Worm (Caenorhabditis elegans) whole organism, L1 larva: ENCODE results near the gene C49C8.8.

Source experiments
- C04F5.9 ChIP-seq: sonication (generic microtip); optimal IDR thresholded peaks from 2 replicates; lab custom pipeline; 2016; ENCODE audit warnings: missing genetic modification characterization, missing compliant biosample characterization
- C16A3.4 ChIP-seq: fragments of 150-350 bp; optimal IDR thresholded peaks from 2 replicates; lab custom pipeline; 2014; ENCODE audit warnings: missing biosample characterization, missing genetic modification characterization
- C34B4.2 ChIP-seq: sonication (generic microtip); optimal IDR thresholded peaks from 2 replicates; lab custom pipeline; 2017; ENCODE audit warnings: mild to moderate bottlenecking, missing genetic modification characterization, missing compliant biosample characterization
- Y116A8C.19 ChIP-seq: sonication (generic microtip); optimal IDR thresholded peaks from 2 replicates; lab custom pipeline; 2016; ENCODE audit warnings: missing compliant biosample characterization, missing genetic modification characterization, borderline replicate concordance
- aha-1 ChIP-seq: fragments of 150-350 bp; optimal IDR thresholded peaks from 2 replicates; lab custom pipeline; 2014; ENCODE audit warnings: missing biosample characterization, missing genetic modification characterization
- alr-1 ChIP-seq: fragments of 200-800 bp; sonication (Bioruptor generic); optimal IDR thresholded peaks from 2 replicates; lab custom pipeline; 2018; ENCODE audit warnings: borderline replicate concordance, mild to moderate bottlenecking, missing genetic modification characterization, missing compliant biosample characterization
- ama-1 ChIP-seq: fragments of 150-350 bp; optimal IDR thresholded peaks from 2 replicates; lab custom pipeline; 2014
- blmp-1 ChIP-seq: fragments of 150-350 bp; optimal IDR thresholded peaks from 2 replicates; lab custom pipeline; 2014; ENCODE audit warnings: missing biosample characterization, missing genetic modification characterization
- ceh-8 ChIP-seq: fragments of 200-800 bp; sonication (Bioruptor generic); optimal IDR thresholded peaks from 2 replicates; lab custom pipeline; 2018; ENCODE audit warnings: mild to moderate bottlenecking, missing genetic modification characterization, moderate library complexity, missing compliant biosample characterization
- ceh-82 ChIP-seq, 3 experiments: fragments of 150-350 bp in 1 of 3; sonication (generic microtip) in 2 of 3; optimal IDR thresholded peaks; 2 replicates each; lab custom pipeline; 2014 to 2017; ENCODE audit warnings: missing biosample characterization in 3 of 3, missing genetic modification characterization in 3 of 3
- ceh-88 ChIP-seq: fragments of 200-800 bp; sonication (Bioruptor generic); IDR thresholded peaks from 2 replicates; pipeline ENCODE4 v1.3.6; 2022; ENCODE audit warnings: missing genetic modification characterization, missing compliant biosample characterization
- dpl-1 ChIP-seq, 3 experiments: fragments of 150-350 bp in 2 of 3; sonication (generic microtip) in 1 of 3; optimal IDR thresholded peaks; 2 replicates each; lab custom pipeline; 2014 to 2017; ENCODE audit warnings: missing biosample characterization in 3 of 3, missing genetic modification characterization in 3 of 3, missing genetic modification reagents in 3 of 3
- efl-1 ChIP-seq, 4 experiments: fragments of 150-350 bp; optimal IDR thresholded peaks in 3 of 4; peaks in 1 of 4; 1 replicate in 1 of 4; 2 replicates in 3 of 4; lab custom pipeline; 2014; ENCODE audit warnings: missing biosample characterization in 2 of 4, missing genetic modification characterization in 2 of 4, missing genetic modification reagents in 2 of 4
- egl-13 ChIP-seq: sonication (generic microtip); optimal IDR thresholded peaks from 2 replicates; lab custom pipeline; 2016; ENCODE audit warnings: missing genotype, missing genetic modification reagents, missing genetic modification characterization, missing compliant biosample characterization
- elt-3 ChIP-seq, 6 experiments: fragments of 150-350 bp in 1 of 6; sonication (generic microtip); optimal IDR thresholded peaks; 2 replicates each; lab custom pipeline; 2017 to 2018; ENCODE audit warnings: missing biosample characterization in 6 of 6, missing genetic modification characterization in 6 of 6, inconsistent platforms in 1 of 6
- ets-5 ChIP-seq: fragments of 200-800 bp; sonication (Bioruptor generic); IDR thresholded peaks from 2 replicates; pipeline ENCODE4 v1.3.6; 2022; ENCODE audit warnings: missing genetic modification characterization, missing compliant biosample characterization
- fkh-10 ChIP-seq: sonication (generic microtip); optimal IDR thresholded peaks from 2 replicates; lab custom pipeline; 2017; ENCODE audit warnings: missing biosample characterization, missing genetic modification reagents, missing genetic modification characterization
- fkh-8 ChIP-seq: sonication (generic microtip); optimal IDR thresholded peaks from 2 replicates; lab custom pipeline; 2016; ENCODE audit warnings: mild to moderate bottlenecking, missing genetic modification characterization, missing compliant biosample characterization
- fos-1 ChIP-seq: fragments of 150-350 bp; optimal IDR thresholded peaks from 2 replicates; lab custom pipeline; 2014; ENCODE audit warnings: missing biosample characterization, missing genetic modification characterization
- hlh-17 ChIP-seq: fragments of 200-800 bp; sonication (Bioruptor generic); optimal IDR thresholded peaks from 2 replicates; lab custom pipeline; 2018; ENCODE audit warnings: missing genetic modification characterization, mild to moderate bottlenecking, missing compliant biosample characterization, moderate library complexity, borderline replicate concordance
- hlh-4 ChIP-seq: sonication (generic microtip); optimal IDR thresholded peaks from 2 replicates; lab custom pipeline; 2016; ENCODE audit warnings: mild to moderate bottlenecking, missing genetic modification characterization, missing compliant biosample characterization
- irx-1 ChIP-seq: sonication (generic microtip); optimal IDR thresholded peaks from 2 replicates; lab custom pipeline; 2016; ENCODE audit warnings: missing genetic modification characterization, missing compliant biosample characterization
- isw-1 ChIP-seq: fragments of 200-800 bp; sonication (Bioruptor generic); IDR thresholded peaks from 2 replicates; pipeline ENCODE4 v1.3.6; 2022; ENCODE audit warnings: missing genetic modification characterization, missing compliant biosample characterization
- lin-14 ChIP-seq: fragments of 200-800 bp; sonication (Bioruptor generic); optimal IDR thresholded peaks from 2 replicates; lab custom pipeline; 2018; ENCODE audit warnings: mild to moderate bottlenecking, missing genetic modification characterization, moderate library complexity, missing compliant biosample characterization
- lin-15B ChIP-seq: fragments of 150-350 bp; sonication (generic microtip); optimal IDR thresholded peaks from 3 replicates; lab custom pipeline; 2014; ENCODE audit warnings: missing biosample characterization, missing genetic modification characterization
- lin-35 ChIP-seq, 2 experiments: fragments of 150-350 bp; optimal IDR thresholded peaks; 2 replicates each; lab custom pipeline; 2014; ENCODE audit warnings: missing biosample characterization in 2 of 2, missing genetic modification characterization in 2 of 2, missing genetic modification reagents in 2 of 2
- lsy-2 ChIP-seq, 2 experiments: fragments of 150-350 bp; optimal IDR thresholded peaks; 2 replicates each; lab custom pipeline; 2014; ENCODE audit warnings: missing biosample characterization in 2 of 2, missing genetic modification characterization in 2 of 2
- mab-9 ChIP-seq: fragments of 200-800 bp; sonication (Bioruptor generic); IDR thresholded peaks from 2 replicates; pipeline ENCODE4 v1.3.6; 2022; ENCODE audit warnings: missing genetic modification reagents, missing genetic modification characterization, missing compliant biosample characterization
- nhr-20 ChIP-seq: sonication (generic microtip); optimal IDR thresholded peaks from 2 replicates; lab custom pipeline; 2016; ENCODE audit warnings: mild to moderate bottlenecking, missing genetic modification characterization, missing compliant biosample characterization
- nhr-237 ChIP-seq: fragments of 150-350 bp; optimal IDR thresholded peaks from 2 replicates; lab custom pipeline; 2014; ENCODE audit warnings: missing biosample characterization, missing genetic modification characterization
- nhr-47 ChIP-seq: sonication (generic microtip); optimal IDR thresholded peaks from 2 replicates; lab custom pipeline; 2016; ENCODE audit warnings: mild to moderate bottlenecking, missing genetic modification characterization, moderate library complexity, missing compliant biosample characterization
- nhr-71 ChIP-seq: sonication (generic microtip); optimal IDR thresholded peaks from 2 replicates; lab custom pipeline; 2016; ENCODE audit warnings: mild to moderate bottlenecking, missing genetic modification characterization, moderate library complexity, missing compliant biosample characterization
- pax-3 ChIP-seq: fragments of 200-800 bp; sonication (Bioruptor generic); optimal IDR thresholded peaks from 2 replicates; lab custom pipeline; 2018; ENCODE audit warnings: mild to moderate bottlenecking, missing genetic modification characterization, moderate library complexity, missing compliant biosample characterization
- pqm-1 ChIP-seq: sonication (generic microtip); optimal IDR thresholded peaks from 3 replicates; lab custom pipeline; 2017; ENCODE audit warnings: missing biosample characterization, missing genetic modification characterization
- rnt-1 ChIP-seq: sonication (generic microtip); optimal IDR thresholded peaks from 2 replicates; lab custom pipeline; 2016; ENCODE audit warnings: mild to moderate bottlenecking, missing genetic modification characterization, moderate library complexity, missing compliant biosample characterization
- skn-1 ChIP-seq: fragments of 150-350 bp; optimal IDR thresholded peaks from 2 replicates; lab custom pipeline; 2014; ENCODE audit warnings: missing biosample characterization, missing genetic modification characterization
- snpc-4 ChIP-seq: fragments of 150-350 bp; optimal IDR thresholded peaks from 2 replicates; lab custom pipeline; 2014; ENCODE audit warnings: missing biosample characterization, missing genetic modification characterization
- snu-23 ChIP-seq: sonication (generic microtip); optimal IDR thresholded peaks from 2 replicates; lab custom pipeline; 2016; ENCODE audit warnings: missing genetic modification characterization, missing compliant biosample characterization
- sox-4 ChIP-seq: sonication (generic microtip); optimal IDR thresholded peaks from 2 replicates; lab custom pipeline; 2016; ENCODE audit warnings: missing genetic modification characterization, missing compliant biosample characterization
- sup-37 ChIP-seq: fragments of 200-800 bp; sonication (Bioruptor generic); optimal IDR thresholded peaks from 2 replicates; lab custom pipeline; 2018; ENCODE audit warnings: mild to moderate bottlenecking, missing genetic modification characterization, missing compliant biosample characterization
- tbx-2 ChIP-seq: sonication (generic microtip); optimal IDR thresholded peaks from 2 replicates; lab custom pipeline; 2016; ENCODE audit warnings: missing genetic modification characterization, missing compliant biosample characterization
- tlp-1 ChIP-seq: fragments of 150-350 bp; optimal IDR thresholded peaks from 2 replicates; lab custom pipeline; 2014; ENCODE audit warnings: missing biosample characterization, missing genetic modification characterization
- unc-62 ChIP-seq: fragments of 150-350 bp; optimal IDR thresholded peaks from 2 replicates; lab custom pipeline; 2014; ENCODE audit warnings: missing biosample characterization, missing genetic modification reagents, missing genetic modification characterization
- unc-86 ChIP-seq: sonication (generic microtip); optimal IDR thresholded peaks from 2 replicates; lab custom pipeline; 2016; ENCODE audit warnings: missing genetic modification characterization, missing compliant biosample characterization
- vab-15 ChIP-seq: sonication (generic microtip); optimal IDR thresholded peaks from 2 replicates; lab custom pipeline; 2017; ENCODE audit warnings: missing genotype, mild to moderate bottlenecking, missing genetic modification characterization, missing compliant biosample characterization
- xbp-1 ChIP-seq: sonication (generic microtip); optimal IDR thresholded peaks from 2 replicates; lab custom pipeline; 2016; ENCODE audit warnings: missing genetic modification characterization, missing compliant biosample characterization
- ztf-4 ChIP-seq: fragments of 150-350 bp; optimal IDR thresholded peaks from 2 replicates; lab custom pipeline; 2014; ENCODE audit warnings: missing biosample characterization, missing genetic modification characterization

The C49C8.8 gene

DNA sequence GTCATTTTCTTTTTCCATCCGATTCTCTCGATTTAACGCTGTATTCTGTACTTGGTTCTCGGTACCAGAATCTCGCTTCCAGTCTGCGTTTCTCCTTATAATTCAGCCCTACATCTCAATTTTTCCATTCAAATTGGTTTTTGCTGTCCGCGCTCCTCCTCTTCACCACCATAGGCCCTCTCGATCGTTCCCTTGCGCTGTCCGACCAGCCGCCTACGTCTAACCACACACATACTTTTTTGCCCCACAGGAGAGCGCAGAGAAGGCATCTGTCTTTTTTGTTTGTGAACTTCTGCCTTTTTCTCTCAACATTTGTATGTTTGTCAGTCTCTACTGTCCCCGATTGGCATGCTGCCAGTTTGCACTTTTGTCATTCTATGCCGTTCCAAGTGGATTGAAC is 24.6 kb upstream of the C49C8.8 start, which contains the start of gene F42A9.11 (continued):
- TF ChIP-seq ceh-82 (tag; optimal IDR thresholded peaks at IDR 0.05; lab: Kevin White, UChicago) (peak in 2 of 3 experiments; percentile 7 to 17), dpl-1 (GFP tag; optimal IDR thresholded peaks at IDR 0.05; lab: Kevin White, UChicago) (peak in 2 of 3 experiments; percentile 19), hlh-4 (tag; lab: Kevin White, UChicago) (no peak), elt-3 (tag; optimal IDR thresholded peaks at IDR 0.05; lab: Kevin White, UChicago) (peak in 1 of 6 experiments; percentile 27)

DNA sequence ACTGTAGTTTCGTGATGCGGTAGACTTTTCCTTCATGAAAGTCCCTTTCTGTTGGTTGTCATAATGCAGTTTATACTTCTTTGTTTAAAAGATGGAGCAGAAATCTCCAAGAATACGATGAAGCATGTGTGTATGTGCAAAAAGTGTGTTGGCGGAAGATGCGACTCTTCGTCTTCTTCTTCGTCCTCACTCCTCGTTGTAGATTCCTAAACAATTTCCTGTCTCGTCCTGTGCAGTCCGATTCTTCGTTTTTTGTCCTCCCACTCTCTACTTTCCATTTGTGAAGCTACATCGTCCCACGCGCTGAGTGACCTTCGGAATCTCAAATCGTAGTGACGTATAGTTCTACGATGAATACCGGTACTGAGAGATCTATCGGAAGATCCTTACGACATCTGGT is 23.7 kb upstream of the C49C8.8 start:
- no peak for TF ChIP-seq ama-1 (lab: Kevin White, UChicago)
- TF ChIP-seq Y116A8C.19 = no peak
- no peak for TF ChIP-seq mab-9
- TF ChIP-seq tlp-1 (tag; lab: Kevin White, UChicago) = no peak
- peak; percentile 31 for TF ChIP-seq blmp-1 (tag; lab: Kevin White, UChicago)
- no peak for TF ChIP-seq ceh-8
- TF ChIP-seq ceh-88 = no peak
- TF ChIP-seq pqm-1 (tag; lab: Kevin White, UChicago) = no peak
- TF ChIP-seq egl-13 (tag; lab: Kevin White, UChicago) = no peak
- no peak for TF ChIP-seq lin-15B (tag; lab: Kevin White, UChicago)
- no peak for TF ChIP-seq isw-1 (GFP tag; lab: Robert Waterston, UW)
- TF ChIP-seq hlh-17 (GFP tag; lab: Kevin White, UChicago) = no peak
- TF ChIP-seq aha-1 (tag; lab: Kevin White, UChicago) = no peak
- TF ChIP-seq C04F5.9 (tag; lab: Kevin White, UChicago) = no peak
- no peak for TF ChIP-seq ets-5 (GFP tag; lab: Robert Waterston, UW)
- no peak for TF ChIP-seq vab-15 (tag; lab: Kevin White, UChicago)
- TF ChIP-seq lin-35 (GFP tag; optimal IDR thresholded peaks at IDR 0.05; lab: Kevin White, UChicago) = no peak
- no peak for TF ChIP-seq skn-1 (tag; lab: Kevin White, UChicago)
- no peak for TF ChIP-seq snu-23 (GFP tag; lab: Kevin White, UChicago)
- no peak for TF ChIP-seq sox-4 (tag; lab: Kevin White, UChicago)
- peak; percentile 55 for TF ChIP-seq lin-14 (GFP tag; lab: Kevin White, UChicago)
- no peak for TF ChIP-seq nhr-20
- no peak for TF ChIP-seq nhr-237 (tag; lab: Kevin White, UChicago)
- TF ChIP-seq unc-62 (GFP tag; lab: Kevin White, UChicago) = no peak
- peak; percentile 58 for TF ChIP-seq fkh-10
- TF ChIP-seq, all 84 proteins: peak for 3

DNA sequence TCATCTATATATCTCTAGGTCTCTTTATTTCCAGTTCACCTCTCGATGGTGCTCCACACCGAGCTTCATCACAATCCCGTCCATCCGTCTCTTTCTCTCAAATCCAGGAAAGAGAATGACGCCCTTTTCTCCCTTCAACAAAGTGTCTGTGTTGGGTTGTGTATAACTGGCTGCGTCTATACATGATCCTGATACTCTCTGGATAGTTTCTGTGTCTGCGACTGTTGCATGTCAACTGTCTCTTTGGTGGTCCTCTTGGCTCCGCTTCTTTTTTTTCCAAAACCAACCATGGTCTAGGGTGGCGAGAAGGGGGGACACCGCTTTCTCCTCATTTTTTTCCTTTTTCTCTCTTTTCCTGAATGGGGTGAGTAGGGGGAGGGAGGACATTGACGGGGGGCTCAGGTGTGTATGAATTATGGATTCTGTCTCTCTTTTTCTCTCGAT is 22.3 kb upstream of the C49C8.8 start:
- TF ChIP-seq alr-1 (tag; lab: Kevin White, UChicago) = no peak
- TF ChIP-seq C16A3.4 = peak; percentile 41
- TF ChIP-seq nhr-20 = peak; percentile 61
- no peak for TF ChIP-seq pax-3 (tag; lab: Kevin White, UChicago)
- TF ChIP-seq lsy-2 (tag; optimal IDR thresholded peaks at IDR 0.05; lab: Kevin White, UChicago) = peak; percentile 16 to 58
- peak; percentile 30; the same call in 1 of the 2 replicates for TF ChIP-seq ceh-88
- TF ChIP-seq ceh-82 (tag; optimal IDR thresholded peaks at IDR 0.05; lab: Kevin White, UChicago) = peak; percentile 42 to 60 (median 51)
- peak; percentile 40 for TF ChIP-seq isw-1 (GFP tag; lab: Robert Waterston, UW)
- TF ChIP-seq hlh-17 (GFP tag; lab: Kevin White, UChicago) = no peak
- TF ChIP-seq ztf-4 (tag; lab: Kevin White, UChicago) = no peak
- TF ChIP-seq fkh-8 (tag; lab: Kevin White, UChicago) = peak; percentile 63
- TF ChIP-seq snpc-4 (tag; lab: Kevin White, UChicago) = peak; percentile 15
- no peak for TF ChIP-seq pqm-1 (tag; lab: Kevin White, UChicago)
- peak; percentile 53 for TF ChIP-seq nhr-47 (tag; lab: Kevin White, UChicago)
- TF ChIP-seq skn-1 (tag; lab: Kevin White, UChicago) = no peak
- TF ChIP-seq dpl-1 (GFP tag; optimal IDR thresholded peaks at IDR 0.05; lab: Kevin White, UChicago) = peak in 1 of 3 experiments; percentile 4
- TF ChIP-seq snu-23 (GFP tag; lab: Kevin White, UChicago) = peak; percentile 75
- peak; percentile 74 for TF ChIP-seq nhr-71 (tag; lab: Kevin White, UChicago)
- TF ChIP-seq C34B4.2 (tag; lab: Kevin White, UChicago) = no peak
- peak; percentile 77 for TF ChIP-seq unc-86 (tag; lab: Kevin White, UChicago)
- no peak for TF ChIP-seq ceh-8
- TF ChIP-seq efl-1 (optimal IDR thresholded peaks at IDR 0.05; lab: Kevin White, UChicago) = peak; percentile 48 to 60
- TF ChIP-seq efl-1 (GFP tag; optimal IDR thresholded peaks at IDR 0.05 in 1 of 2; lab: Kevin White, UChicago) = peak; percentile 2 to 55
- TF ChIP-seq fos-1 (tag; lab: Kevin White, UChicago) = peak; percentile 38
- peak; percentile 74 for TF ChIP-seq tbx-2
- TF ChIP-seq rnt-1 (tag; lab: Kevin White, UChicago) = peak; percentile 39
- TF ChIP-seq lin-35 (GFP tag; optimal IDR thresholded peaks at IDR 0.05; lab: Kevin White, UChicago) = peak in 1 of 2 experiments; percentile 7
- TF ChIP-seq aha-1 (tag; lab: Kevin White, UChicago) = no peak
- TF ChIP-seq xbp-1 (tag; lab: Kevin White, UChicago) = peak; percentile 39
- TF ChIP-seq sup-37 (GFP tag; lab: Kevin White, UChicago) = no peak
- TF ChIP-seq fkh-10 = peak; percentile 71
- TF ChIP-seq irx-1 = peak; percentile 50
